Worm (Caenorhabditis elegans): ENCODE results near the gene T25E12.16.

- no peak for TF ChIP-seq sem-4 (tag; optimal IDR thresholded peaks at IDR 0.05)
- TF ChIP-seq unc-39 (tag; optimal IDR thresholded peaks at IDR 0.05) = no peak
- TF ChIP-seq nhr-23 (tag; optimal IDR thresholded peaks at IDR 0.05) = no peak
- TF ChIP-seq unc-62 (GFP tag; optimal IDR thresholded peaks at IDR 0.05) = no peak
- no peak for TF ChIP-seq aly-2 (tag; optimal IDR thresholded peaks at IDR 0.05)
- no peak for TF ChIP-seq skn-1 (tag; optimal IDR thresholded peaks at IDR 0.05)
- no peak for TF ChIP-seq R02D3.7 (tag; optimal IDR thresholded peaks at IDR 0.05)
- TF ChIP-seq fos-1 (tag; optimal IDR thresholded peaks at IDR 0.05) = no peak
- no peak for TF ChIP-seq mbf-1 (tag; optimal IDR thresholded peaks at IDR 0.05)
- TF ChIP-seq nhr-12 (tag; optimal IDR thresholded peaks at IDR 0.05) = no peak
- no peak for TF ChIP-seq ztf-1 (GFP tag; conservative IDR thresholded peaks at IDR 0.05)
- TF ChIP-seq nhr-237 (tag; optimal IDR thresholded peaks at IDR 0.05) = no peak
Observed at ce11 chrV:16746231-16746990, 12.8 kb upstream of the T25E12.16 start, which contains the start of gene gyg-2.

Measured in whole organism, L2 larva.